Fruit fly (Drosophila melanogaster): ENCODE results near the gene CG46512.
"Not testable (repeated sequence)": the region's sequence is repeated elsewhere in the genome, so short reads cannot be mapped to it uniquely, and the experiment has no call there.

The CG46512 gene

DNA sequence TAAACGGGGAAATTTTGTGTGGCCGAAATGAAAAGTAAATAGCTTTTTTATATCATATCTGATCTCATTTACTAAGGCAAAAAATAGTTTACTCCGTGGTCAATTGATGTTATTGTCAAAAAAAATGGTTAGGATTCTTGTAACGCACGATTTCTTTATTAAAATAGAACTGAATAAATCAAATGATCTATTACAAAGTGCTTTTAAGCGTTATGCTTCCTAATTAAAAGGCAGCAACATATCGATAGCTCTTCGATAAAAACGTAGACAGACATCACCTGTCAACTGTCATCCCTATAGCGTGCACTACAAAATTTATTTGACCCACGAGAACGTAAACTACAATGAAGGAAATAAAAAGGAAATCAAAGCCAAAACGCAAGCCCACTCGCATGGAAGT is 44.1 kb downstream of the CG46512 start, which contains the start of gene CG46519:
TSS of gene CG46519 (plus strand) at position 301 of the 400 bp plus-strand sequence.
- not testable (repeated sequence) for TF ChIP-seq CG17801 (GFP tag; optimal IDR thresholded peaks at IDR 0.05; ENCODE audit: partially characterized antibody)

dm6 chrX:22236265-22236664 is 49.1 kb downstream of the CG46512 start, which contains the start of gene CG46520:
TSS of gene CG46520 (plus strand) at chrX:22236565.
- not testable (repeated sequence) for TF ChIP-seq CG17801 (GFP tag; optimal IDR thresholded peaks at IDR 0.05; ENCODE audit: partially characterized antibody)
